Worm (Caenorhabditis elegans) whole organism, dauer: ENCODE data around the gene F42A10.7.

Source experiments
- unc-62 ChIP-seq: sonication (generic microtip); optimal IDR thresholded peaks from 2 replicates; lab custom pipeline; 2017; ENCODE audit warnings: missing biosample characterization, missing genetic modification reagents, missing genetic modification characterization

Gene F42A10.7

ce11 chrIII:6157708-6158321, 20.7 kb downstream of the F42A10.7 start, which contains the start of gene anmt-2:
Gene anmt-2, minus strand, starts transcription at chrIII:6157758.
- no peak for TF ChIP-seq unc-62

- no peak for TF ChIP-seq unc-62
Measured at ce11 chrIII:6155787-6156186, 22.7 kb downstream of the F42A10.7 start.

- TF ChIP-seq unc-62, result no peak
Measured at ce11 chrIII:6154586-6154985, 23.9 kb downstream of the F42A10.7 start.

- no peak for TF ChIP-seq unc-62
Measured at ce11 chrIII:6149467-6150072, 28.9 kb downstream of the F42A10.7 start, which contains the start of the genes wht-7 and Y42G9A.1. Gene wht-7, minus strand, starts transcription at chrIII:6149597. Gene Y42G9A.1, plus strand, starts transcription at chrIII:6149961.

- no peak for TF ChIP-seq unc-62
Measured at ce11 chrIII:6148684-6149083, 29.8 kb downstream of the F42A10.7 start.

- TF ChIP-seq unc-62, result no peak
Measured at ce11 chrIII:6147903-6148302, 30.6 kb downstream of the F42A10.7 start, which contains the start of gene Y42G9A.2. Gene Y42G9A.2, plus strand, starts transcription at chrIII:6148186.

ce11 chrIII:6146797-6147196, 31.7 kb downstream of the F42A10.7 start:
- TF ChIP-seq unc-62, result no peak

ce11 chrIII:6145896-6146295, 32.6 kb downstream of the F42A10.7 start, which contains the start of gene Y42G9A.3:
Gene Y42G9A.3, plus strand, starts transcription at chrIII:6146258.
- no peak for TF ChIP-seq unc-62

ce11 chrIII:6145309-6145708, 33.2 kb downstream of the F42A10.7 start:
- no peak for TF ChIP-seq unc-62

- no peak for TF ChIP-seq unc-62
Measured at ce11 chrIII:6144390-6144962, 34.0 kb downstream of the F42A10.7 start.

- TF ChIP-seq unc-62, result no peak
Measured at ce11 chrIII:6141532-6141931, 37.0 kb downstream of the F42A10.7 start.

- no peak for TF ChIP-seq unc-62
Measured at ce11 chrIII:6140818-6141217, 37.7 kb downstream of the F42A10.7 start.

- TF ChIP-seq unc-62, result no peak
Measured at ce11 chrIII:6139932-6140612, 38.4 kb downstream of the F42A10.7 start.

- TF ChIP-seq unc-62, result no peak
Measured at ce11 chrIII:6139328-6139727, 39.2 kb downstream of the F42A10.7 start.

- no peak for TF ChIP-seq unc-62
Measured at ce11 chrIII:6138457-6138856, 40.0 kb downstream of the F42A10.7 start.

- TF ChIP-seq unc-62, result no peak
Measured at ce11 chrIII:6137431-6137830, 41.1 kb downstream of the F42A10.7 start.

- no peak for TF ChIP-seq unc-62
Measured at ce11 chrIII:6136178-6136577, 42.3 kb downstream of the F42A10.7 start, which contains the start of gene mvk-1. Gene mvk-1, minus strand, starts transcription at chrIII:6136278.
